Fruit fly (Drosophila melanogaster) whole organism: ENCODE measurements around the gene CG33764.

Experiments
- CG8478 ChIP-seq: fragments of >200 bp; optimal IDR thresholded peaks from 2 replicates; lab custom pipeline; 2018; ENCODE audit warnings: inconsistent platforms
- Dll ChIP-seq: fragments of >200 bp; optimal IDR thresholded peaks from 2 replicates; lab custom pipeline; 2017
- EcR ChIP-seq, 2 experiments: fragments of >200 bp; optimal IDR thresholded peaks; 2 replicates each; lab custom pipeline; 2017; ENCODE audit warnings: missing biosample characterization in 2 of 2, missing genetic modification characterization in 2 of 2, missing genetic modification reagents in 2 of 2
- pan ChIP-seq: fragments of >200 bp; optimal IDR thresholded peaks from 2 replicates; lab custom pipeline; 2017
- psq ChIP-seq: fragments of >200 bp; optimal IDR thresholded peaks from 2 replicates; lab custom pipeline; 2017
- usp ChIP-seq: fragments of >200 bp; optimal IDR thresholded peaks from 2 replicates; lab custom pipeline; 2017; ENCODE audit warnings: missing biosample characterization, missing genetic modification characterization, mixed read lengths

DNA sequence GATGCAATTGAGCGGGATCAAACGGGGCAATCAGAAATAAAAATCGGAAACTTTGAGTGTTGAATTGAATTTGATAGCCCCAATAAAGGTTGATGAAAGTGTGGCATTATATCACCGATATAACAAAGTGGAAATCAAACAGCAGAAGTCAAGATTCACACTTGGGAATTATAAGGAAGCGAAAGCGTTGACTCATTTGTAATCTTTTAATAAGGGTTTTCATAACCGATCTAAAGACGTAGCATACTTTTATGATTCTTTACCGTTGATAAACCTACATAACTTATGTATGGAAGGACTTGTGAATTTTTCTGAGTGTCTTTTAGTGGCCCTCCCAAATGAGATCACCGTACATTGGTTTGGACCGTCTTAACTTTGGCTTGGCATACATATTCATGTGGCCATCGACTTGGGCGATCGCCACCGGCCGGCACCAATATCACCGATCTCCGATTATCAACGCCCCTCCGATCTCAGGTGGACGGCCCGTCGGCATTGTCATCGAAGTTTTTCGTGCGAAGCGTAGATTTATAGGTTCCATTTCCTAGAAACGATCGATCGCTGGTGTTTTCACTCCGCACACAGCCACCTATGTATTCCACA is 37.8 kb downstream of the CG33764 start:
- TF ChIP-seq EcR (GFP tag; optimal IDR thresholded peaks at IDR 0.05; lab: Kevin White, UChicago) (no peak), pan (lab: Kevin White, UChicago) (no peak), Dll (lab: Kevin White, UChicago) (no peak), CG8478 (no peak), psq (lab: Kevin White, UChicago) (no peak), usp (GFP tag; lab: Kevin White, UChicago) (no peak)
